Fruit fly (Drosophila melanogaster) whole organism, prepupa: ENCODE results near the gene CG13398.
A peak's percentile ranks its signal among the peaks of the same experiment; 100 is the strongest.

ENCODE experiments used
- CG10631 ChIP-seq: fragments of 200-800 bp; sonication (Bioruptor generic); optimal IDR thresholded peaks from 2 replicates; lab custom pipeline; 2016; ENCODE audit warnings: missing biosample characterization, missing genetic modification characterization
- CG11294 ChIP-seq: fragments of 200-800 bp; sonication (Bioruptor generic); IDR thresholded peaks from 2 replicates; pipeline ENCODE4 v1.3.6; 2022; ENCODE audit warnings: missing biosample characterization, missing genetic modification characterization
- CG11762 ChIP-seq: fragments of 200-800 bp; sonication (Bioruptor generic); optimal IDR thresholded peaks from 3 replicates; lab custom pipeline; 2016; ENCODE audit warnings: missing biosample characterization, missing genetic modification characterization; ENCODE audit not compliant: insufficient read depth
- CG11902 ChIP-seq: fragments of 200-800 bp; sonication (Bioruptor generic); optimal IDR thresholded peaks from 3 replicates; lab custom pipeline; 2016; ENCODE audit warnings: missing biosample characterization, missing genetic modification characterization
- CG15336 ChIP-seq: fragments of 200-800 bp; sonication (Bioruptor generic); IDR thresholded peaks from 2 replicates; pipeline ENCODE4 v1.3.6; 2022; ENCODE audit warnings: missing biosample characterization, missing genetic modification characterization
- CG1621 ChIP-seq: fragments of 200-800 bp; sonication (Bioruptor generic); optimal IDR thresholded peaks from 3 replicates; lab custom pipeline; 2018; ENCODE audit warnings: missing biosample characterization, mild to moderate bottlenecking, missing genetic modification characterization
- CG16779 ChIP-seq: fragments of 200-800 bp; sonication (Bioruptor generic); optimal IDR thresholded peaks from 3 replicates; lab custom pipeline; 2017; ENCODE audit warnings: missing biosample characterization, mild to moderate bottlenecking, missing genetic modification characterization
- CG3032 ChIP-seq: fragments of 200-800 bp; optimal IDR thresholded peaks from 2 replicates; lab custom pipeline; 2019; ENCODE audit warnings: missing biosample characterization, mild to moderate bottlenecking, missing genetic modification characterization, moderate library complexity
- CG31627 ChIP-seq: fragments of 200-800 bp; sonication (Bioruptor generic); optimal IDR thresholded peaks from 3 replicates; lab custom pipeline; 2016; ENCODE audit warnings: missing biosample characterization, missing genetic modification characterization
- CG32006 ChIP-seq: fragments of 200-800 bp; sonication (Bioruptor generic); optimal IDR thresholded peaks from 3 replicates; lab custom pipeline; 2017; ENCODE audit warnings: missing biosample characterization, mild to moderate bottlenecking, missing genetic modification characterization
- CG4318 ChIP-seq: fragments of 200-800 bp; sonication (Bioruptor generic); optimal IDR thresholded peaks from 3 replicates; lab custom pipeline; 2017; ENCODE audit warnings: missing biosample characterization, mild to moderate bottlenecking, missing genetic modification characterization
- CG6163 ChIP-seq: fragments of 200-800 bp; sonication (Bioruptor generic); IDR thresholded peaks from 3 replicates; pipeline ENCODE4 v1.3.6; 2022; ENCODE audit warnings: missing biosample characterization, missing genetic modification characterization
- CG6808 ChIP-seq: fragments of 200-800 bp; sonication (Bioruptor generic); optimal IDR thresholded peaks from 3 replicates; lab custom pipeline; 2017; ENCODE audit warnings: missing biosample characterization, missing genetic modification characterization, mild to moderate bottlenecking, moderate library complexity, missing genetic modification reagents
- CG8119 ChIP-seq: fragments of 200-800 bp; sonication (Bioruptor generic); IDR thresholded peaks from 3 replicates; pipeline ENCODE4 v1.3.6; 2022; ENCODE audit warnings: missing biosample characterization, missing genetic modification characterization
- CG9139 ChIP-seq: fragments of 200-800 bp; sonication (Bioruptor generic); optimal IDR thresholded peaks from 3 replicates; lab custom pipeline; 2017; ENCODE audit warnings: missing biosample characterization, mild to moderate bottlenecking, missing genetic modification characterization
- Eip75B ChIP-seq: fragments of 200-800 bp; sonication (Bioruptor generic); optimal IDR thresholded peaks from 3 replicates; lab custom pipeline; 2016; ENCODE audit warnings: missing biosample characterization, missing genetic modification characterization
- Eip93F ChIP-seq: fragments of 200-800 bp; sonication (Bioruptor generic); optimal IDR thresholded peaks from 2 replicates; lab custom pipeline; 2016; ENCODE audit warnings: missing biosample characterization, mild to moderate bottlenecking, missing genetic modification characterization
- Ets96B ChIP-seq: fragments of 200-800 bp; optimal IDR thresholded peaks from 2 replicates; lab custom pipeline; 2019; ENCODE audit warnings: missing biosample characterization, mild to moderate bottlenecking, missing genetic modification characterization, moderate library complexity
- Gug ChIP-seq: fragments of 200-800 bp; sonication (Bioruptor generic); IDR thresholded peaks from 2 replicates; pipeline ENCODE4 v1.3.6; 2022; ENCODE audit warnings: missing biosample characterization, missing genetic modification characterization
- Hr38 ChIP-seq: sonication (Bioruptor generic); optimal IDR thresholded peaks from 2 replicates; lab custom pipeline; 2016; ENCODE audit warnings: missing biosample characterization, missing genetic modification characterization
- Hr39 ChIP-seq: fragments of 200-800 bp; sonication (Bioruptor generic); optimal IDR thresholded peaks from 2 replicates; lab custom pipeline; 2016; ENCODE audit warnings: missing biosample characterization, missing genetic modification characterization
- Hr4 ChIP-seq: fragments of 200-800 bp; sonication (Bioruptor generic); optimal IDR thresholded peaks from 3 replicates; lab custom pipeline; 2016; ENCODE audit warnings: missing biosample characterization, missing genetic modification characterization
- Lpt ChIP-seq: fragments of 200-800 bp; sonication (Bioruptor generic); optimal IDR thresholded peaks from 3 replicates; lab custom pipeline; 2016; ENCODE audit warnings: missing biosample characterization, missing genetic modification characterization
- Met ChIP-seq: fragments of 200-800 bp; sonication (Bioruptor generic); optimal IDR thresholded peaks from 3 replicates; lab custom pipeline; 2016; ENCODE audit warnings: missing biosample characterization, missing genetic modification characterization
- OdsH ChIP-seq: fragments of 200-800 bp; sonication (Bioruptor generic); optimal IDR thresholded peaks from 3 replicates; lab custom pipeline; 2016; ENCODE audit warnings: missing biosample characterization, missing genetic modification characterization
- Smox ChIP-seq: fragments of 200-800 bp; sonication (Bioruptor generic); optimal IDR thresholded peaks from 3 replicates; lab custom pipeline; 2016; ENCODE audit warnings: missing biosample characterization, missing genetic modification characterization
- acj6 ChIP-seq: fragments of 200-800 bp; sonication (Bioruptor generic); optimal IDR thresholded peaks from 3 replicates; lab custom pipeline; 2016; ENCODE audit warnings: missing biosample characterization, missing genetic modification characterization
- dac ChIP-seq: fragments of 200-800 bp; sonication (Bioruptor generic); optimal IDR thresholded peaks from 2 replicates; lab custom pipeline; 2017; ENCODE audit warnings: missing biosample characterization, mild to moderate bottlenecking, missing genetic modification characterization
- dsx ChIP-seq: fragments of 200-800 bp; optimal IDR thresholded peaks from 3 replicates; lab custom pipeline; 2019; ENCODE audit warnings: missing biosample characterization, mild to moderate bottlenecking, missing genetic modification characterization, moderate library complexity; ENCODE audit not compliant: poor library complexity, severe bottlenecking
- eg ChIP-seq: fragments of 200-800 bp; sonication (Bioruptor generic); IDR thresholded peaks from 3 replicates; pipeline ENCODE4 v1.3.6; 2022; ENCODE audit warnings: missing biosample characterization, missing genetic modification characterization
- esn ChIP-seq: fragments of 200-800 bp; sonication (Bioruptor generic); optimal IDR thresholded peaks from 2 replicates; lab custom pipeline; 2016; ENCODE audit warnings: missing biosample characterization, mild to moderate bottlenecking, missing genetic modification characterization, moderate library complexity
- fd59A ChIP-seq: fragments of 200-800 bp; sonication (Bioruptor generic); optimal IDR thresholded peaks from 2 replicates; lab custom pipeline; 2017; ENCODE audit warnings: missing biosample characterization, mild to moderate bottlenecking, missing genetic modification characterization, missing genetic modification reagents
- fd85E ChIP-seq: fragments of 200-800 bp; sonication (Bioruptor generic); optimal IDR thresholded peaks from 3 replicates; lab custom pipeline; 2016; ENCODE audit warnings: missing biosample characterization, missing genetic modification characterization
- fkh ChIP-seq: fragments of 200-800 bp; sonication (Bioruptor generic); optimal IDR thresholded peaks from 3 replicates; lab custom pipeline; 2017; ENCODE audit warnings: missing biosample characterization, mild to moderate bottlenecking, missing genetic modification characterization, moderate library complexity
- lz ChIP-seq: fragments of 200-800 bp; sonication (Bioruptor generic); optimal IDR thresholded peaks from 3 replicates; lab custom pipeline; 2016; ENCODE audit warnings: missing biosample characterization, missing genetic modification characterization
- net ChIP-seq: fragments of 200-800 bp; sonication (Bioruptor generic); optimal IDR thresholded peaks from 3 replicates; lab custom pipeline; 2016; ENCODE audit warnings: missing biosample characterization, missing genetic modification characterization
- salr ChIP-seq, 2 experiments: fragments of 200-800 bp; sonication (Bioruptor generic); optimal IDR thresholded peaks; 3 replicates each; lab custom pipeline; 2016 to 2018; ENCODE audit warnings: missing biosample characterization in 2 of 2, missing genetic modification characterization in 2 of 2, mild to moderate bottlenecking in 1 of 2
- spab ChIP-seq: fragments of 200-800 bp; sonication (Bioruptor generic); optimal IDR thresholded peaks from 2 replicates; lab custom pipeline; 2017; ENCODE audit warnings: missing biosample characterization, mild to moderate bottlenecking, missing genetic modification characterization, missing genetic modification reagents
- ss ChIP-seq, 2 experiments: fragments of 200-800 bp; sonication (Bioruptor generic); optimal IDR thresholded peaks; 2 replicates in 1 of 2; 3 replicates in 1 of 2; lab custom pipeline; 2017 to 2018; ENCODE audit warnings: mild to moderate bottlenecking in 2 of 2, missing biosample characterization in 2 of 2, missing genetic modification characterization in 2 of 2, moderate library complexity in 1 of 2
- svp ChIP-seq: fragments of 200-800 bp; sonication (Bioruptor generic); peaks from one replicate; lab custom pipeline; 2016; ENCODE audit warnings: missing biosample characterization, missing genetic modification characterization
- topi ChIP-seq: fragments of 200-800 bp; sonication (Bioruptor generic); optimal IDR thresholded peaks from 3 replicates; lab custom pipeline; 2016; ENCODE audit warnings: missing biosample characterization, missing genetic modification characterization
- vri ChIP-seq: fragments of 200-800 bp; sonication (Bioruptor generic); optimal IDR thresholded peaks from 3 replicates; lab custom pipeline; 2016; ENCODE audit warnings: missing biosample characterization, mild to moderate bottlenecking, missing genetic modification characterization

The CG13398 gene

DNA sequence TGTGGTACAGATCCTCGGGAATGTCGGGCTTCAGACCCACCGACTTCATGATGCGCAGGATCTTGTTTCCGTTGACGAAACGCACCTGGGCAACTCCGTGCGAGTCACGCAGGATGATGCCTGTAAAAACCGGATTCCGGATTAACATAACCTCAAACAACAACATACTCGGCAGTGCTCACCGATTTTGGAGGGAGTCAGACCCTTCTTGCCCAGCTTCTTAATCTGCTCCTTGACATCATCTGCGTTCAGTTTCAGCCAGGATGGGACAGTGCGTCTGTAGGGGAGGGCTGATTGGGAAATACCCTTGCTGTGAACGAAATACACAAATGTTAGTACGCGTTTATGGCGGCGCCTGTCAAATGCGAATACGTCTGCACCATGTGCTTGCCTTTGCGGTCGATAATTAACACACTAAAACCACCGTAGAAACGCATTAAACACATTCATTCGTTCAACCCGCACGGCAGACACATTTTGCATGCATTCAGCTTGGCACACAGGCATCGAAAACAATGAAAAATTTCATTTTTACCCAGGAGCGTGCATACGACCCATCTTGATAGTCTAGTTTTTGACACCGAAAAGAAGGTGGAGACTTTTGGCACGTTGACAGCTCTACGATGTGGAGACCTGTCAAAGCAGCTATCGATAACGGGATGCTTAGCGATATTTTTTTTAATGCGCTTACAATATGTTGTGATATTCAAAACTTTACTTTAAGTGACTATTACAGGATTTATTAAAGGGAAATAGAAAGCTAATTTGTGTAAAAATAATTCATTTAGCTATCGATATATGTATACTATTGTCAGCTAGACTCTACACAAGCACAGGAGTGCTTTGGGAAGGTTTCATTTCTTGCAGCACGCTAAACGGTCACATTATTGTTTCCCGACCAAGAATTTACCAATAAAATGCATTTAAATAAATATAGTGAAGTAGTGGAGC is 50.8 kb downstream of the CG13398 start, which contains the start of the genes RpS13 and CSN8 (continued):
- TF ChIP-seq CG11902 (GFP tag; lab: Kevin White, UChicago) = no peak
- no peak for TF ChIP-seq acj6 (GFP tag; lab: Kevin White, UChicago)
- no peak for TF ChIP-seq dsx (GFP tag; lab: Kevin White, UChicago)
- TF ChIP-seq CG6163 (GFP tag; lab: Robert Waterston, UW) = no peak
- TF ChIP-seq eg = no peak
- 0 out of 3 replicates have a peak, but pooled peaks have one; percentile 18 for TF ChIP-seq CG8119 (GFP tag; lab: Robert Waterston, UW)
- TF ChIP-seq CG31627 (GFP tag; lab: Kevin White, UChicago) = no peak
- TF ChIP-seq vri = no peak
- peak; percentile 7 for TF ChIP-seq Smox (GFP tag; lab: Kevin White, UChicago)
- no peak for TF ChIP-seq Hr4 (GFP tag; lab: Kevin White, UChicago)
- TF ChIP-seq fkh (GFP tag; lab: Kevin White, UChicago) = peak; percentile 53
- TF ChIP-seq topi (GFP tag; lab: Kevin White, UChicago) = peak; percentile 8
- no peak for TF ChIP-seq CG11294 (GFP tag; lab: Robert Waterston, UW)
- no peak for TF ChIP-seq Ets96B (tag; lab: Kevin White, UChicago)
- TF ChIP-seq Met = peak; percentile 16
- TF ChIP-seq OdsH (GFP tag; lab: Kevin White, UChicago) = no peak
- no peak for TF ChIP-seq Hr38 (GFP tag; lab: Kevin White, UChicago)
- TF ChIP-seq CG1621 (tag; lab: Kevin White, UChicago) = peak; percentile 49
- TF ChIP-seq salr (GFP tag; optimal IDR thresholded peaks at IDR 0.05; lab: Kevin White, UChicago) = no peak
- no peak for TF ChIP-seq dac
- TF ChIP-seq CG10631 = no peak
- TF ChIP-seq CG15336 (GFP tag; lab: Robert Waterston, UW) = no peak
- peak; percentile 15 for TF ChIP-seq lz
- TF ChIP-seq CG9139 (GFP tag; lab: Kevin White, UChicago) = no peak
- no peak for TF ChIP-seq Gug (GFP tag; lab: Robert Waterston, UW)

dm6 chr2L:8362955-8363285 is 52.1 kb downstream of the CG13398 start:
- TF ChIP-seq CG3032 (tag; lab: Kevin White, UChicago) = no peak
- TF ChIP-seq Eip93F (GFP tag; lab: Kevin White, UChicago) = no peak
- peak in 1 of 2 experiments; percentile 24 for TF ChIP-seq salr (GFP tag; optimal IDR thresholded peaks at IDR 0.05; lab: Kevin White, UChicago)
- TF ChIP-seq Hr38 (GFP tag; lab: Kevin White, UChicago) = no peak
- peak; percentile 6; the same call in 2 of the 3 replicates for TF ChIP-seq eg

- TF ChIP-seq Hr38 (GFP tag; lab: Kevin White, UChicago) (no peak), net (GFP tag; lab: Kevin White, UChicago) (peak; percentile 73), CG11762 (GFP tag; lab: Kevin White, UChicago) (peak; percentile 5), ss (GFP tag; optimal IDR thresholded peaks at IDR 0.05; lab: Kevin White, UChicago) (peak; percentile 16 to 41), CG1621 (tag; lab: Kevin White, UChicago) (peak; percentile 8), CG6808 (GFP tag; lab: Kevin White, UChicago) (peak; percentile 64), spab (GFP tag; lab: Kevin White, UChicago) (peak; percentile 53), CG16779 (peak; percentile 7), Eip93F (GFP tag; lab: Kevin White, UChicago) (no peak), Eip75B (GFP tag; lab: Kevin White, UChicago) (peak; percentile 58), fd59A (GFP tag; lab: Kevin White, UChicago) (peak; percentile 46), vri (peak; percentile 77), acj6 (GFP tag; lab: Kevin White, UChicago) (peak; percentile 51), CG32006 (peak; percentile 76), Hr39 (GFP tag; lab: Kevin White, UChicago) (peak; percentile 73), CG9139 (GFP tag; lab: Kevin White, UChicago) (peak; percentile 30), Hr4 (GFP tag; lab: Kevin White, UChicago) (peak; percentile 58), CG4318 (GFP tag; lab: Kevin White, UChicago) (no peak), topi (GFP tag; lab: Kevin White, UChicago) (peak; percentile 71), CG11902 (GFP tag; lab: Kevin White, UChicago) (peak; percentile 61), Lpt (GFP tag; lab: Kevin White, UChicago) (peak; percentile 16), esn (GFP tag; lab: Kevin White, UChicago) (peak; percentile 84), Met (peak; percentile 70), fd85E (GFP tag; lab: Kevin White, UChicago) (no peak), svp (GFP tag; lab: Kevin White, UChicago) (peak; percentile 96), salr (GFP tag; optimal IDR thresholded peaks at IDR 0.05; lab: Kevin White, UChicago) (peak; percentile 12 to 57), CG8119 (GFP tag; lab: Robert Waterston, UW) (peak; percentile 77)
Measured at dm6 chr2L:8362273-8362954, 52.6 kb downstream of the CG13398 start, which contains the start of gene CG7627. CG7627 (minus strand) TSS chr2L:8362469.
